Worm (Caenorhabditis elegans) whole organism, L4 larva: ENCODE measurements around the gene btb-19.
A peak's percentile ranks its signal among the peaks of the same experiment; 100 is the strongest.

ENCODE experiments used
- F37D6.2 ChIP-seq: sonication (generic microtip); optimal IDR thresholded peaks from 2 replicates; lab custom pipeline; 2016; ENCODE audit warnings: mild to moderate bottlenecking, missing genetic modification characterization, missing compliant biosample characterization
- Y105C5A.15 ChIP-seq: fragments of 200-800 bp; sonication (Bioruptor generic); IDR thresholded peaks from 2 replicates; pipeline ENCODE4 v1.3.6; 2022; ENCODE audit warnings: missing genetic modification characterization, missing compliant biosample characterization
- Y48G9A.11 ChIP-seq: fragments of 200-800 bp; sonication (Bioruptor generic); IDR thresholded peaks from 2 replicates; pipeline ENCODE4 v1.3.6; 2022; ENCODE audit warnings: missing genetic modification reagents, missing genetic modification characterization, missing compliant biosample characterization
- Y5F2A.4 ChIP-seq: fragments of 200-800 bp; sonication (Bioruptor generic); optimal IDR thresholded peaks from 2 replicates; lab custom pipeline; 2018; ENCODE audit warnings: mild to moderate bottlenecking, missing genetic modification characterization, missing compliant biosample characterization
- aha-1 ChIP-seq: fragments of 150-350 bp; peaks from one replicate; lab custom pipeline; 2014; ENCODE audit warnings: missing biosample characterization, missing genetic modification characterization
- arid-1 ChIP-seq: fragments of 200-800 bp; sonication (Bioruptor generic); conservative IDR thresholded peaks from 2 replicates; pipeline ENCODE4 v1.3.6; 2022; ENCODE audit warnings: missing genetic modification reagents, missing genetic modification characterization, missing compliant biosample characterization
- ceh-20 ChIP-seq: fragments of 200-800 bp; sonication (Bioruptor generic); IDR thresholded peaks from 2 replicates; pipeline ENCODE4 v1.3.6; 2022; ENCODE audit warnings: missing genetic modification reagents, missing genetic modification characterization, missing compliant biosample characterization
- ceh-44 ChIP-seq: fragments of 200-800 bp; sonication (Bioruptor generic); IDR thresholded peaks from 2 replicates; pipeline ENCODE4 v1.3.6; 2022; ENCODE audit warnings: missing genetic modification reagents, missing genetic modification characterization, missing compliant biosample characterization
- daf-12 ChIP-seq: fragments of 150-350 bp; optimal IDR thresholded peaks from 2 replicates; lab custom pipeline; 2014; ENCODE audit warnings: missing biosample characterization, missing genetic modification reagents, missing genetic modification characterization
- daf-16 ChIP-seq, 3 experiments: sonication (generic microtip); optimal IDR thresholded peaks; 2 replicates each; lab custom pipeline; 2016 to 2017; ENCODE audit warnings: missing genetic modification characterization in 3 of 3, missing genetic modification reagents in 3 of 3, mild to moderate bottlenecking in 2 of 3, missing compliant biosample characterization in 2 of 3, missing biosample characterization in 1 of 3, moderate library complexity in 1 of 3
- dpl-1 ChIP-seq: fragments of 150-350 bp; optimal IDR thresholded peaks from 2 replicates; lab custom pipeline; 2014; ENCODE audit warnings: missing biosample characterization, missing genetic modification reagents, missing genetic modification characterization
- dve-1 ChIP-seq: sonication (generic microtip); optimal IDR thresholded peaks from 2 replicates; lab custom pipeline; 2017; ENCODE audit warnings: antibody characterized with exemption, mild to moderate bottlenecking, missing genetic modification characterization, missing compliant biosample characterization; ENCODE audit not compliant: insufficient read depth
- fkh-10 ChIP-seq: fragments of 150-350 bp; optimal IDR thresholded peaks from 2 replicates; lab custom pipeline; 2014; ENCODE audit warnings: missing biosample characterization, missing genetic modification reagents, missing genetic modification characterization
- fos-1 ChIP-seq: fragments of 150-350 bp; optimal IDR thresholded peaks from 2 replicates; lab custom pipeline; 2014; ENCODE audit warnings: missing biosample characterization, missing genetic modification characterization
- hif-1 ChIP-seq, 2 experiments: sonication (generic microtip); optimal IDR thresholded peaks; 2 replicates each; lab custom pipeline; 2016 to 2017; ENCODE audit warnings: missing compliant biosample characterization in 2 of 2, missing genetic modification characterization in 2 of 2, missing genetic modification reagents in 2 of 2, missing genotype in 2 of 2, mild to moderate bottlenecking in 1 of 2
- hlh-11 ChIP-seq: fragments of 200-800 bp; sonication (Bioruptor generic); optimal IDR thresholded peaks from 2 replicates; lab custom pipeline; 2018; ENCODE audit warnings: mild to moderate bottlenecking, missing genetic modification characterization, missing compliant biosample characterization
- hlh-30 ChIP-seq: sonication (generic microtip); optimal IDR thresholded peaks from 2 replicates; lab custom pipeline; 2017; ENCODE audit warnings: antibody characterized with exemption, mild to moderate bottlenecking, missing genetic modification characterization, missing compliant biosample characterization; ENCODE audit not compliant: insufficient read depth
- hmg-1.1 ChIP-seq: fragments of 200-800 bp; sonication (Bioruptor generic); IDR thresholded peaks from 2 replicates; pipeline ENCODE4 v1.3.6; 2022; ENCODE audit warnings: missing genetic modification reagents, missing genetic modification characterization, missing compliant biosample characterization
- lin-1 ChIP-seq: fragments of 200-800 bp; sonication (Bioruptor generic); IDR thresholded peaks from 2 replicates; pipeline ENCODE4 v1.3.6; 2022; ENCODE audit warnings: missing genetic modification reagents, missing genetic modification characterization, missing compliant biosample characterization
- lin-29 ChIP-seq: fragments of 200-800 bp; sonication (Bioruptor generic); IDR thresholded peaks from 2 replicates; pipeline ENCODE4 v1.3.6; 2022; ENCODE audit warnings: missing genetic modification reagents, missing genetic modification characterization, missing compliant biosample characterization
- lin-38 ChIP-seq: fragments of 200-800 bp; sonication (Bioruptor generic); IDR thresholded peaks from 2 replicates; pipeline ENCODE4 v1.3.6; 2022; ENCODE audit warnings: missing genetic modification reagents, missing genetic modification characterization, missing compliant biosample characterization
- lsy-2 ChIP-seq, 2 experiments: fragments of 150-350 bp in 1 of 2; sonication (generic microtip) in 1 of 2; optimal IDR thresholded peaks; 2 replicates each; lab custom pipeline; 2014 to 2017; ENCODE audit warnings: missing biosample characterization in 2 of 2, missing genetic modification characterization in 2 of 2
- madf-9 ChIP-seq: fragments of 200-800 bp; sonication (Bioruptor generic); conservative IDR thresholded peaks from 2 replicates; pipeline ENCODE4 v1.3.6; 2022; ENCODE audit warnings: missing genetic modification reagents, missing genetic modification characterization, missing compliant biosample characterization
- mep-1 ChIP-seq: fragments of 150-350 bp; sonication (generic microtip); optimal IDR thresholded peaks from 3 replicates; lab custom pipeline; 2014; ENCODE audit warnings: missing biosample characterization, missing genetic modification characterization
- mes-2 ChIP-seq: sonication (generic microtip); optimal IDR thresholded peaks from 2 replicates; lab custom pipeline; 2016; ENCODE audit warnings: missing genotype, mild to moderate bottlenecking, missing genetic modification characterization, missing compliant biosample characterization; ENCODE audit not compliant: poor library complexity, severe bottlenecking
- nhr-11 ChIP-seq: fragments of 150-350 bp; optimal IDR thresholded peaks from 2 replicates; lab custom pipeline; 2014; ENCODE audit warnings: missing biosample characterization, missing genetic modification characterization
- nhr-237 ChIP-seq: sonication (generic microtip); optimal IDR thresholded peaks from 2 replicates; lab custom pipeline; 2017; ENCODE audit warnings: missing biosample characterization, missing genetic modification characterization
- nhr-28 ChIP-seq: fragments of 150-350 bp; optimal IDR thresholded peaks from 2 replicates; lab custom pipeline; 2014; ENCODE audit warnings: missing biosample characterization, missing genetic modification characterization
- nhr-6 ChIP-seq: fragments of 150-350 bp; optimal IDR thresholded peaks from 2 replicates; lab custom pipeline; 2014; ENCODE audit warnings: missing biosample characterization, missing genetic modification characterization
- nhr-77 ChIP-seq: fragments of 150-350 bp; optimal IDR thresholded peaks from 2 replicates; lab custom pipeline; 2014; ENCODE audit warnings: missing biosample characterization, missing genetic modification characterization
- pha-4 ChIP-seq, 2 experiments: fragments of 150-350 bp in 1 of 2; fragments of 200-800 bp in 1 of 2; sonication (Bioruptor generic) in 1 of 2; IDR thresholded peaks in 1 of 2; optimal IDR thresholded peaks in 1 of 2; 2 replicates each; pipeline versions ENCODE4 v1.3.6 to Lab custom; 2014 to 2022; ENCODE audit warnings: missing genetic modification characterization in 2 of 2, missing genetic modification reagents in 2 of 2, missing biosample characterization in 1 of 2, missing compliant biosample characterization in 1 of 2
- pqm-1 ChIP-seq: sonication (generic microtip); optimal IDR thresholded peaks from 2 replicates; lab custom pipeline; 2017; ENCODE audit warnings: missing biosample characterization, missing genetic modification characterization
- rbr-2 ChIP-seq: sonication (generic microtip); optimal IDR thresholded peaks from 2 replicates; lab custom pipeline; 2016; ENCODE audit warnings: missing genotype, missing genetic modification characterization, missing compliant biosample characterization
- snpc-1.2 ChIP-seq: fragments of 200-800 bp; sonication (Bioruptor generic); IDR thresholded peaks from 2 replicates; pipeline ENCODE4 v1.3.6; 2022; ENCODE audit warnings: missing genetic modification reagents, missing genetic modification characterization, missing compliant biosample characterization
- spr-1 ChIP-seq: sonication (generic microtip); optimal IDR thresholded peaks from 2 replicates; lab custom pipeline; 2016; ENCODE audit warnings: mild to moderate bottlenecking, missing genetic modification characterization, missing compliant biosample characterization
- unc-130 ChIP-seq: sonication (generic microtip); optimal IDR thresholded peaks from 2 replicates; lab custom pipeline; 2016; ENCODE audit warnings: missing genetic modification reagents, missing genetic modification characterization, missing compliant biosample characterization
- unc-62 ChIP-seq, 3 experiments: fragments of 150-350 bp in 1 of 3; sonication (generic microtip); optimal IDR thresholded peaks in 2 of 3; peaks in 1 of 3; 1 replicate in 1 of 3; 2 replicates in 2 of 3; lab custom pipeline; 2014 to 2017; ENCODE audit warnings: missing biosample characterization in 3 of 3, missing genetic modification characterization in 3 of 3, missing genetic modification reagents in 3 of 3, missing genotype in 1 of 3
- vab-7 ChIP-seq: fragments of 200-800 bp; sonication (Bioruptor generic); IDR thresholded peaks from 2 replicates; pipeline ENCODE4 v1.3.6; 2022; ENCODE audit warnings: missing genetic modification reagents, missing genetic modification characterization, missing compliant biosample characterization
- zip-11 ChIP-seq: fragments of 200-800 bp; sonication (Bioruptor generic); IDR thresholded peaks from 2 replicates; pipeline ENCODE4 v1.3.6; 2022; ENCODE audit warnings: missing genetic modification characterization, missing compliant biosample characterization
- ztf-7 ChIP-seq: fragments of 150-350 bp; optimal IDR thresholded peaks from 2 replicates; lab custom pipeline; 2014; ENCODE audit warnings: missing biosample characterization, missing genetic modification characterization

btb-19 gene

ce11 chrII:14534000-14534399 is 12.1 kb upstream of the btb-19 start, which contains the start of gene C04H5.1:
C04H5.1 (plus strand) TSS chrII:14534300.
- TF ChIP-seq aha-1 (tag; lab: Kevin White, UChicago) (peak; percentile 40), Y5F2A.4 (no peak)

ce11 chrII:14528233-14528802 is 6.4 kb upstream of the btb-19 start, which contains the start of the genes F57C2.5 and spat-1:
F57C2.5 (minus strand) TSS chrII:14528239.
spat-1 (plus strand) TSS chrII:14528752.
- TF ChIP-seq unc-130 (peak; percentile 88), spr-1 (tag; lab: Kevin White, UChicago) (peak; percentile 36), hlh-11 (tag; lab: Kevin White, UChicago) (peak; percentile 28), dve-1 (tag; lab: Kevin White, UChicago) (peak; percentile 58), lin-29 (GFP tag; lab: Robert Waterston, UW) (no peak), fkh-10 (GFP tag; lab: Kevin White, UChicago) (no peak), hif-1 (tag; optimal IDR thresholded peaks at IDR 0.05; lab: Kevin White, UChicago) (peak in 1 of 2 experiments; percentile 86), nhr-6 (tag; lab: Kevin White, UChicago) (peak; percentile 29), madf-9 (GFP tag; lab: Robert Waterston, UW) (no peak), vab-7 (GFP tag; lab: Robert Waterston, UW) (peak; percentile 59; the same call in 1 of the 2 replicates), mes-2 (peak; percentile 87), nhr-237 (tag; lab: Kevin White, UChicago) (no peak), arid-1 (no peak), daf-12 (tag; lab: Kevin White, UChicago) (no peak), nhr-11 (tag; lab: Kevin White, UChicago) (peak; percentile 45), nhr-77 (tag; lab: Kevin White, UChicago) (peak; percentile 94), zip-11 (GFP tag; lab: Robert Waterston, UW) (no peak), snpc-1.2 (GFP tag; lab: Robert Waterston, UW) (no peak), F37D6.2 (peak; percentile 22), Y105C5A.15 (GFP tag; lab: Robert Waterston, UW) (no peak), lsy-2 (tag; optimal IDR thresholded peaks at IDR 0.05; lab: Kevin White, UChicago) (peak; percentile 86 to 98), Y48G9A.11 (no peak), daf-16 (GFP tag; optimal IDR thresholded peaks at IDR 0.05; lab: Kevin White, UChicago) (no peak), daf-16 (tag; optimal IDR thresholded peaks at IDR 0.05; lab: Kevin White, UChicago) (peak; percentile 90), lin-38 (GFP tag; lab: Robert Waterston, UW) (peak; percentile 54), pha-4 (GFP tag; IDR thresholded peaks at IDR 0.05; lab: Robert Waterston, UW) (peak; percentile 10; the same call in 1 of the 2 replicates), pha-4 (tag; optimal IDR thresholded peaks at IDR 0.05; lab: Kevin White, UChicago) (peak; percentile 49), mep-1 (peak; percentile 75), ztf-7 (tag; lab: Kevin White, UChicago) (peak; percentile 29), hlh-30 (peak; percentile 26), lin-1 (no peak), fos-1 (no peak), ceh-20 (GFP tag; lab: Robert Waterston, UW) (0 out of 2 replicates have a peak, but pooled peaks have one; percentile 16), unc-62 (GFP tag; optimal IDR thresholded peaks at IDR 0.05 in 1 of 2; lab: Kevin White, UChicago) (peak in 1 of 2 experiments; percentile 73), unc-62 (tag; optimal IDR thresholded peaks at IDR 0.05; lab: Kevin White, UChicago) (no peak), rbr-2 (tag; lab: Kevin White, UChicago) (peak; percentile 63), ceh-44 (GFP tag; lab: Robert Waterston, UW) (peak; percentile 59; the same call in 1 of the 2 replicates), hmg-1.1 (GFP tag; lab: Robert Waterston, UW) (peak; percentile 53; the same call in 1 of the 2 replicates), nhr-28 (peak; percentile 48), dpl-1 (GFP tag; lab: Kevin White, UChicago) (peak; percentile 61), pqm-1 (tag; lab: Kevin White, UChicago) (peak; percentile 55)
